Worm (Caenorhabditis elegans) whole organism, L4 larva: ENCODE measurements around the gene mpst-1.

Experiments
- D1046.2 ChIP-seq: fragments of 200-800 bp; sonication (Bioruptor generic); IDR thresholded peaks from 2 replicates; pipeline ENCODE4 v1.3.6; 2022; ENCODE audit warnings: missing genetic modification characterization, missing compliant biosample characterization
- F49E8.2 ChIP-seq: sonication (generic microtip); optimal IDR thresholded peaks from 2 replicates; lab custom pipeline; 2016; ENCODE audit warnings: missing compliant biosample characterization, mild to moderate bottlenecking, missing genetic modification characterization, borderline replicate concordance
- T26A8.4 ChIP-seq: fragments of 200-800 bp; sonication (Bioruptor generic); IDR thresholded peaks from 2 replicates; pipeline ENCODE4 v1.3.6; 2022; ENCODE audit warnings: missing genetic modification characterization, missing compliant biosample characterization
- Y105C5A.15 ChIP-seq: fragments of 200-800 bp; sonication (Bioruptor generic); IDR thresholded peaks from 2 replicates; pipeline ENCODE4 v1.3.6; 2022; ENCODE audit warnings: missing genetic modification characterization, missing compliant biosample characterization
- Y75B8A.6 ChIP-seq: fragments of 200-800 bp; sonication (Bioruptor generic); IDR thresholded peaks from 2 replicates; pipeline ENCODE4 v1.3.6; 2022; ENCODE audit warnings: missing genetic modification reagents, missing genetic modification characterization, missing compliant biosample characterization
- aha-1 ChIP-seq: fragments of 150-350 bp; peaks from one replicate; lab custom pipeline; 2014; ENCODE audit warnings: missing biosample characterization, missing genetic modification characterization
- ceh-20 ChIP-seq: fragments of 200-800 bp; sonication (Bioruptor generic); IDR thresholded peaks from 2 replicates; pipeline ENCODE4 v1.3.6; 2022; ENCODE audit warnings: missing genetic modification reagents, missing genetic modification characterization, missing compliant biosample characterization
- ceh-44 ChIP-seq: fragments of 200-800 bp; sonication (Bioruptor generic); IDR thresholded peaks from 2 replicates; pipeline ENCODE4 v1.3.6; 2022; ENCODE audit warnings: missing genetic modification reagents, missing genetic modification characterization, missing compliant biosample characterization
- ceh-62 ChIP-seq: sonication (generic microtip); optimal IDR thresholded peaks from 2 replicates; lab custom pipeline; 2017; ENCODE audit warnings: missing biosample characterization, missing genetic modification characterization
- cey-2 ChIP-seq: sonication (generic microtip); optimal IDR thresholded peaks from 3 replicates; lab custom pipeline; 2017; ENCODE audit warnings: missing genetic modification characterization, mild to moderate bottlenecking, missing compliant biosample characterization, antibody characterized with exemption, borderline replicate concordance; ENCODE audit not compliant: insufficient read depth
- daf-12 ChIP-seq: fragments of 150-350 bp; optimal IDR thresholded peaks from 2 replicates; lab custom pipeline; 2014; ENCODE audit warnings: missing biosample characterization, missing genetic modification reagents, missing genetic modification characterization
- daf-16 ChIP-seq, 3 experiments: sonication (generic microtip); optimal IDR thresholded peaks; 2 replicates each; lab custom pipeline; 2016 to 2017; ENCODE audit warnings: missing genetic modification characterization in 3 of 3, missing genetic modification reagents in 3 of 3, mild to moderate bottlenecking in 2 of 3, missing compliant biosample characterization in 2 of 3, missing biosample characterization in 1 of 3, moderate library complexity in 1 of 3
- dmd-6 ChIP-seq: fragments of 200-800 bp; sonication (Bioruptor generic); IDR thresholded peaks from 2 replicates; pipeline ENCODE4 v1.3.6; 2022; ENCODE audit warnings: missing genetic modification reagents, missing genetic modification characterization, missing compliant biosample characterization
- dve-1 ChIP-seq: sonication (generic microtip); optimal IDR thresholded peaks from 2 replicates; lab custom pipeline; 2017; ENCODE audit warnings: antibody characterized with exemption, mild to moderate bottlenecking, missing genetic modification characterization, missing compliant biosample characterization; ENCODE audit not compliant: insufficient read depth
- fos-1 ChIP-seq: fragments of 150-350 bp; optimal IDR thresholded peaks from 2 replicates; lab custom pipeline; 2014; ENCODE audit warnings: missing biosample characterization, missing genetic modification characterization
- hif-1 ChIP-seq, 2 experiments: sonication (generic microtip); optimal IDR thresholded peaks; 2 replicates each; lab custom pipeline; 2016 to 2017; ENCODE audit warnings: missing compliant biosample characterization in 2 of 2, missing genetic modification characterization in 2 of 2, missing genetic modification reagents in 2 of 2, missing genotype in 2 of 2, mild to moderate bottlenecking in 1 of 2
- hlh-11 ChIP-seq: fragments of 200-800 bp; sonication (Bioruptor generic); optimal IDR thresholded peaks from 2 replicates; lab custom pipeline; 2018; ENCODE audit warnings: mild to moderate bottlenecking, missing genetic modification characterization, missing compliant biosample characterization
- lin-13 ChIP-seq: fragments of 150-350 bp; optimal IDR thresholded peaks from 2 replicates; lab custom pipeline; 2014; ENCODE audit warnings: missing biosample characterization, missing genetic modification reagents, missing genetic modification characterization
- lin-38 ChIP-seq: fragments of 200-800 bp; sonication (Bioruptor generic); IDR thresholded peaks from 2 replicates; pipeline ENCODE4 v1.3.6; 2022; ENCODE audit warnings: missing genetic modification reagents, missing genetic modification characterization, missing compliant biosample characterization
- lir-3 ChIP-seq: sonication (generic microtip); optimal IDR thresholded peaks from 2 replicates; lab custom pipeline; 2016; ENCODE audit warnings: mild to moderate bottlenecking, missing genetic modification characterization, missing compliant biosample characterization
- madf-5 ChIP-seq, 2 experiments: fragments of 200-800 bp; sonication (Bioruptor generic); IDR thresholded peaks; 2 replicates each; pipeline ENCODE4 v1.3.6; 2022; ENCODE audit warnings: missing compliant biosample characterization in 2 of 2, missing genetic modification characterization in 2 of 2
- mdt-29 ChIP-seq: fragments of 200-800 bp; sonication (Bioruptor generic); IDR thresholded peaks from 2 replicates; pipeline ENCODE4 v1.3.6; 2022; ENCODE audit warnings: missing genetic modification reagents, missing genetic modification characterization, missing compliant biosample characterization
- nhr-11 ChIP-seq: fragments of 150-350 bp; optimal IDR thresholded peaks from 2 replicates; lab custom pipeline; 2014; ENCODE audit warnings: missing biosample characterization, missing genetic modification characterization
- nhr-25 ChIP-seq: sonication (generic microtip); optimal IDR thresholded peaks from 2 replicates; lab custom pipeline; 2017; ENCODE audit warnings: missing genetic modification characterization, mild to moderate bottlenecking, missing compliant biosample characterization, antibody characterized with exemption, moderate library complexity, borderline replicate concordance; ENCODE audit not compliant: insufficient read depth
- nhr-28 ChIP-seq: fragments of 150-350 bp; optimal IDR thresholded peaks from 2 replicates; lab custom pipeline; 2014; ENCODE audit warnings: missing biosample characterization, missing genetic modification characterization
- nhr-42 ChIP-seq: fragments of 200-800 bp; sonication (Bioruptor generic); IDR thresholded peaks from 2 replicates; pipeline ENCODE4 v1.3.6; 2022; ENCODE audit warnings: missing genetic modification characterization, missing compliant biosample characterization
- nhr-77 ChIP-seq: fragments of 150-350 bp; optimal IDR thresholded peaks from 2 replicates; lab custom pipeline; 2014; ENCODE audit warnings: missing biosample characterization, missing genetic modification characterization
- pha-4 ChIP-seq, 2 experiments: fragments of 150-350 bp in 1 of 2; fragments of 200-800 bp in 1 of 2; sonication (Bioruptor generic) in 1 of 2; IDR thresholded peaks in 1 of 2; optimal IDR thresholded peaks in 1 of 2; 2 replicates each; pipeline versions ENCODE4 v1.3.6 to Lab custom; 2014 to 2022; ENCODE audit warnings: missing genetic modification characterization in 2 of 2, missing genetic modification reagents in 2 of 2, missing biosample characterization in 1 of 2, missing compliant biosample characterization in 1 of 2
- pqm-1 ChIP-seq: sonication (generic microtip); optimal IDR thresholded peaks from 2 replicates; lab custom pipeline; 2017; ENCODE audit warnings: missing biosample characterization, missing genetic modification characterization
- rbr-2 ChIP-seq: sonication (generic microtip); optimal IDR thresholded peaks from 2 replicates; lab custom pipeline; 2016; ENCODE audit warnings: missing genotype, missing genetic modification characterization, missing compliant biosample characterization
- skn-1 ChIP-seq: fragments of 150-350 bp; optimal IDR thresholded peaks from 2 replicates; lab custom pipeline; 2014; ENCODE audit warnings: missing biosample characterization, missing genetic modification characterization
- spr-1 ChIP-seq: sonication (generic microtip); optimal IDR thresholded peaks from 2 replicates; lab custom pipeline; 2016; ENCODE audit warnings: mild to moderate bottlenecking, missing genetic modification characterization, missing compliant biosample characterization
- unc-62 ChIP-seq, 3 experiments: fragments of 150-350 bp in 1 of 3; sonication (generic microtip); optimal IDR thresholded peaks in 2 of 3; peaks in 1 of 3; 1 replicate in 1 of 3; 2 replicates in 2 of 3; lab custom pipeline; 2014 to 2017; ENCODE audit warnings: missing biosample characterization in 3 of 3, missing genetic modification characterization in 3 of 3, missing genetic modification reagents in 3 of 3, missing genotype in 1 of 3
- vab-7 ChIP-seq: fragments of 200-800 bp; sonication (Bioruptor generic); IDR thresholded peaks from 2 replicates; pipeline ENCODE4 v1.3.6; 2022; ENCODE audit warnings: missing genetic modification reagents, missing genetic modification characterization, missing compliant biosample characterization
- zfp-2 ChIP-seq: sonication (generic microtip); optimal IDR thresholded peaks from 2 replicates; lab custom pipeline; 2016; ENCODE audit warnings: mild to moderate bottlenecking, missing genetic modification characterization, missing compliant biosample characterization
- zfp-3 ChIP-seq: fragments of 200-800 bp; sonication (Bioruptor generic); conservative IDR thresholded peaks from 2 replicates; pipeline ENCODE4 v1.3.6; 2022; ENCODE audit warnings: missing genetic modification reagents, missing genetic modification characterization, missing compliant biosample characterization
- ztf-7 ChIP-seq: fragments of 150-350 bp; optimal IDR thresholded peaks from 2 replicates; lab custom pipeline; 2014; ENCODE audit warnings: missing biosample characterization, missing genetic modification characterization

mpst-1 gene

ce11 chrV:11820551-11820950, 6.3 kb downstream of the mpst-1 start:
- TF ChIP-seq dmd-6 (GFP tag; lab: Robert Waterston, UW) (peak; percentile 57), hlh-11 (tag; lab: Kevin White, UChicago) (peak; percentile 35), daf-16 (GFP tag; optimal IDR thresholded peaks at IDR 0.05; lab: Kevin White, UChicago) (no peak), daf-16 (tag; optimal IDR thresholded peaks at IDR 0.05; lab: Kevin White, UChicago) (peak; percentile 23), zfp-3 (GFP tag; lab: Robert Waterston, UW) (0 out of 2 replicates have a peak, but pooled peaks have one; percentile 31), aha-1 (tag; lab: Kevin White, UChicago) (peak; percentile 96), nhr-77 (tag; lab: Kevin White, UChicago) (peak; percentile 28), pqm-1 (tag; lab: Kevin White, UChicago) (peak; percentile 54), spr-1 (tag; lab: Kevin White, UChicago) (no peak), dve-1 (tag; lab: Kevin White, UChicago) (peak; percentile 32), mdt-29 (GFP tag; lab: Robert Waterston, UW) (peak; percentile 43; the same call in 1 of the 2 replicates), nhr-28 (tag; lab: Kevin White, UChicago) (peak; percentile 68), cey-2 (no peak), T26A8.4 (GFP tag; lab: Robert Waterston, UW) (no peak; the same call in 1 of the 2 replicates)

ce11 chrV:11819451-11819850, 7.4 kb downstream of the mpst-1 start:
- TF ChIP-seq aha-1 (tag; lab: Kevin White, UChicago) (peak; percentile 76), nhr-11 (tag; lab: Kevin White, UChicago) (no peak), hif-1 (tag; optimal IDR thresholded peaks at IDR 0.05; lab: Kevin White, UChicago) (no peak), ceh-44 (GFP tag; lab: Robert Waterston, UW) (no peak), daf-16 (GFP tag; optimal IDR thresholded peaks at IDR 0.05; lab: Kevin White, UChicago) (no peak), daf-16 (tag; optimal IDR thresholded peaks at IDR 0.05; lab: Kevin White, UChicago) (peak; percentile 4), vab-7 (0 out of 2 replicates have a peak, but pooled peaks have one; percentile 2)

ce11 chrV:11818786-11819185, 8.1 kb downstream of the mpst-1 start:
- TF ChIP-seq unc-62 (GFP tag; optimal IDR thresholded peaks at IDR 0.05 in 1 of 2; lab: Kevin White, UChicago), result peak in 1 of 2 experiments; percentile 44
- no peak for TF ChIP-seq unc-62 (tag; optimal IDR thresholded peaks at IDR 0.05; lab: Kevin White, UChicago)
- no peak for TF ChIP-seq hlh-11 (tag; lab: Kevin White, UChicago)
- TF ChIP-seq F49E8.2, result no peak

ce11 chrV:11818064-11818463, 8.8 kb downstream of the mpst-1 start:
- TF ChIP-seq lin-13 (GFP tag; lab: Kevin White, UChicago), result no peak
- TF ChIP-seq ceh-62 (tag; lab: Kevin White, UChicago), result no peak
- TF ChIP-seq ceh-20 (GFP tag; lab: Robert Waterston, UW), result 0 out of 2 replicates have a peak, but pooled peaks have one; percentile 12
- TF ChIP-seq lir-3, result no peak
- no peak for TF ChIP-seq T26A8.4 (GFP tag; lab: Robert Waterston, UW)
- TF ChIP-seq zfp-2, result no peak
- TF ChIP-seq nhr-28 (tag; lab: Kevin White, UChicago), result no peak
- no peak for TF ChIP-seq daf-12 (tag; lab: Kevin White, UChicago)
- no peak for TF ChIP-seq Y75B8A.6
- no peak for TF ChIP-seq ztf-7 (tag; lab: Kevin White, UChicago)
- 0 out of 2 replicates have a peak, but pooled peaks have one; percentile 35 for TF ChIP-seq pha-4 (GFP tag; IDR thresholded peaks at IDR 0.05; lab: Robert Waterston, UW)
- no peak for TF ChIP-seq pha-4 (tag; optimal IDR thresholded peaks at IDR 0.05; lab: Kevin White, UChicago)
- no peak for TF ChIP-seq skn-1 (tag; lab: Kevin White, UChicago)
- TF ChIP-seq nhr-25 (tag; lab: Kevin White, UChicago), result no peak
- TF ChIP-seq Y105C5A.15 (GFP tag; lab: Robert Waterston, UW), result 0 out of 2 replicates have a peak, but pooled peaks have one; percentile 32
- peak; percentile 17; the same call in 1 of the 2 replicates for TF ChIP-seq nhr-42 (GFP tag; lab: Robert Waterston, UW)
- TF ChIP-seq madf-5 (GFP tag; IDR thresholded peaks at IDR 0.05; lab: Robert Waterston, UW), result no peak
- TF ChIP-seq zfp-3 (GFP tag; lab: Robert Waterston, UW), result peak; percentile 79; the same call in 1 of the 2 replicates
- 0 out of 2 replicates have a peak, but pooled peaks have one; percentile 15 for TF ChIP-seq lin-38 (GFP tag; lab: Robert Waterston, UW)
- TF ChIP-seq rbr-2 (tag; lab: Kevin White, UChicago), result no peak
- TF ChIP-seq fos-1, result no peak
- 0 out of 2 replicates have a peak, but pooled peaks have one; percentile 11 for TF ChIP-seq D1046.2 (GFP tag; lab: Robert Waterston, UW)
